Worm (Caenorhabditis elegans): ENCODE results near the gene eat-3.

The eat-3 gene

ce11 chrII:9316801-9317200 is 7.9 kb upstream of the eat-3 start:
- peak; percentile 2 for TF ChIP-seq nhr-129 (tag; optimal IDR thresholded peaks at IDR 0.05)
- no peak for TF ChIP-seq R02D3.7 (tag; optimal IDR thresholded peaks at IDR 0.05)

ce11 chrII:9319058-9319915 is 5.4 kb upstream of the eat-3 start, which contains the start of the genes csa-1 and wdfy-2:
csa-1 (minus strand) TSS chrII:9319726.
wdfy-2 (plus strand) TSS chrII:9319865.
- TF ChIP-seq nhr-11 (tag; optimal IDR thresholded peaks at IDR 0.05) (no peak), gmeb-1 (tag; optimal IDR thresholded peaks at IDR 0.05) (peak; percentile 27), C34F6.9 (tag; optimal IDR thresholded peaks at IDR 0.05) (peak; percentile 41), unc-55 (GFP tag; optimal IDR thresholded peaks at IDR 0.05) (peak; percentile 20), unc-39 (tag; optimal IDR thresholded peaks at IDR 0.05) (no peak), snpc-4 (tag; optimal IDR thresholded peaks at IDR 0.05) (no peak), fos-1 (tag; optimal IDR thresholded peaks at IDR 0.05) (peak; percentile 47), unc-62 (GFP tag; optimal IDR thresholded peaks at IDR 0.05) (no peak)

- TF ChIP-seq ZK546.5 (tag; optimal IDR thresholded peaks at IDR 0.05) (no peak), Y55F3AM.14 (GFP tag; optimal IDR thresholded peaks at IDR 0.05) (no peak), unc-55 (GFP tag; optimal IDR thresholded peaks at IDR 0.05) (peak; percentile 69), snpc-4 (tag; optimal IDR thresholded peaks at IDR 0.05) (no peak), nhr-11 (tag; optimal IDR thresholded peaks at IDR 0.05) (no peak), lin-13 (GFP tag; optimal IDR thresholded peaks at IDR 0.05) (peak; percentile 23), C34F6.9 (tag; optimal IDR thresholded peaks at IDR 0.05) (peak; percentile 72), crh-2 (tag; optimal IDR thresholded peaks at IDR 0.05) (peak; percentile 20), fos-1 (tag; optimal IDR thresholded peaks at IDR 0.05) (peak; percentile 20), ztf-1 (GFP tag; conservative IDR thresholded peaks at IDR 0.05) (no peak), skn-1 (tag; optimal IDR thresholded peaks at IDR 0.05) (no peak), lsy-2 (tag; optimal IDR thresholded peaks at IDR 0.05) (peak in 1 of 2 experiments; percentile 62)
Observed at ce11 chrII:9322870-9323349, 1.8 kb upstream of the eat-3 start, which contains the start of gene rab-39. rab-39 (minus strand) TSS chrII:9322920.

ce11 chrII:9323660-9324059 is 1.0 kb upstream of the eat-3 start, which contains the start of gene egli-1:
egli-1 (plus strand) TSS chrII:9323960.
- TF ChIP-seq sem-4 (tag; optimal IDR thresholded peaks at IDR 0.05) (no peak), mab-5 (tag; optimal IDR thresholded peaks at IDR 0.05) (no peak), fos-1 (tag; optimal IDR thresholded peaks at IDR 0.05) (no peak), zag-1 (tag; optimal IDR thresholded peaks at IDR 0.05) (no peak), C34F6.9 (tag; optimal IDR thresholded peaks at IDR 0.05) (no peak), nhr-23 (tag; optimal IDR thresholded peaks at IDR 0.05) (no peak), nhr-12 (tag; optimal IDR thresholded peaks at IDR 0.05) (no peak), nhr-25 (tag; optimal IDR thresholded peaks at IDR 0.05) (no peak), lin-39 (tag; optimal IDR thresholded peaks at IDR 0.05) (no peak), ztf-1 (GFP tag; conservative IDR thresholded peaks at IDR 0.05) (no peak), peb-1 (tag; optimal IDR thresholded peaks at IDR 0.05) (no peak), lsy-2 (tag; optimal IDR thresholded peaks at IDR 0.05) (no peak), skn-1 (tag; optimal IDR thresholded peaks at IDR 0.05) (no peak), ZK546.5 (tag; optimal IDR thresholded peaks at IDR 0.05) (no peak), unc-39 (tag; optimal IDR thresholded peaks at IDR 0.05) (no peak), ceh-16 (tag; optimal IDR thresholded peaks at IDR 0.05) (no peak)

- TF ChIP-seq mdl-1 (tag; optimal IDR thresholded peaks at IDR 0.05) (no peak), fos-1 (tag; optimal IDR thresholded peaks at IDR 0.05) (peak; percentile 70)
Observed at ce11 chrII:9325555-9325954, 881 bp downstream of the eat-3 start.

ce11 chrII:9329474-9329873 is 4.8 kb downstream of the eat-3 start, which contains the start of gene wbp-2:
wbp-2 (plus strand) TSS chrII:9329774.
- TF ChIP-seq dmd-4 (tag; optimal IDR thresholded peaks at IDR 0.05) (no peak), elt-1 (tag; optimal IDR thresholded peaks at IDR 0.05) (no peak), sma-9 (GFP tag; optimal IDR thresholded peaks at IDR 0.05) (no peak), sma-9 (tag; optimal IDR thresholded peaks at IDR 0.05) (no peak)

All from whole organism, L2 larva.